Worm (Caenorhabditis elegans) whole organism, midembryonic: ENCODE results near the gene Y59H11AR.4.

ENCODE experiments used
- T22C8.4 ChIP-seq: fragments of 200-800 bp; sonication (Bioruptor generic); IDR thresholded peaks from 2 replicates; pipeline ENCODE4 v1.3.6; 2022; ENCODE audit warnings: missing genetic modification characterization, missing compliant biosample characterization
- cog-1 ChIP-seq: sonication (generic microtip); optimal IDR thresholded peaks from 2 replicates; lab custom pipeline; 2016; ENCODE audit warnings: missing genetic modification characterization, missing compliant biosample characterization
- flt-1 ChIP-seq: fragments of 200-800 bp; sonication (Bioruptor generic); IDR thresholded peaks from 2 replicates; pipeline ENCODE4 v1.3.6; 2022; ENCODE audit warnings: missing genetic modification characterization, missing compliant biosample characterization
- klf-2 ChIP-seq: fragments of 200-800 bp; sonication (Bioruptor generic); conservative IDR thresholded peaks from 2 replicates; pipeline ENCODE4 v1.3.6; 2022; ENCODE audit warnings: missing genetic modification reagents, missing genetic modification characterization, missing compliant biosample characterization
- med-1 ChIP-seq: sonication (generic microtip); optimal IDR thresholded peaks from 2 replicates; lab custom pipeline; 2017; ENCODE audit warnings: missing genetic modification characterization, mild to moderate bottlenecking, missing compliant biosample characterization, antibody characterized with exemption, missing genetic modification reagents; ENCODE audit not compliant: insufficient read depth
- ref-1 ChIP-seq: fragments of 200-800 bp; sonication (Bioruptor generic); conservative IDR thresholded peaks from 2 replicates; pipeline ENCODE4 v1.3.6; 2022; ENCODE audit warnings: missing genetic modification reagents, missing genetic modification characterization, missing compliant biosample characterization
- tab-1 ChIP-seq: fragments of 200-800 bp; sonication (Bioruptor generic); IDR thresholded peaks from 2 replicates; pipeline ENCODE4 v1.3.6; 2022; ENCODE audit warnings: missing genetic modification characterization, missing compliant biosample characterization
- ztf-23 ChIP-seq: fragments of 200-800 bp; sonication (Bioruptor generic); IDR thresholded peaks from 2 replicates; pipeline ENCODE4 v1.3.6; 2022; ENCODE audit warnings: missing genetic modification reagents, missing genetic modification characterization, missing compliant biosample characterization
- ztf-29 ChIP-seq: fragments of 200-800 bp; sonication (Bioruptor generic); IDR thresholded peaks from 2 replicates; pipeline ENCODE4 v1.3.6; 2022; ENCODE audit warnings: missing genetic modification reagents, missing genetic modification characterization, missing compliant biosample characterization

The Y59H11AR.4 gene

ce11 chrIV:8600712-8601330, at the start of gene Y59H11AR.4:
TSS of gene Y59H11AR.4 (minus strand) at chrIV:8600762.
- TF ChIP-seq ref-1 (GFP tag; lab: Robert Waterston, UW) (no peak), tab-1 (GFP tag; lab: Robert Waterston, UW) (no peak), T22C8.4 (GFP tag; lab: Robert Waterston, UW) (no peak), klf-2 (no peak), cog-1 (tag; lab: Kevin White, UChicago) (no peak), flt-1 (GFP tag; lab: Robert Waterston, UW) (no peak), ztf-29 (GFP tag; lab: Robert Waterston, UW) (no peak), med-1 (GFP tag; lab: Kevin White, UChicago) (no peak), ztf-23 (no peak)

- no peak for TF ChIP-seq T22C8.4 (GFP tag; lab: Robert Waterston, UW)
- no peak for TF ChIP-seq med-1 (GFP tag; lab: Kevin White, UChicago)
- no peak for TF ChIP-seq tab-1 (GFP tag; lab: Robert Waterston, UW)
- no peak for TF ChIP-seq flt-1 (GFP tag; lab: Robert Waterston, UW)
- TF ChIP-seq ztf-23 = no peak
- TF ChIP-seq cog-1 (tag; lab: Kevin White, UChicago) = no peak
- TF ChIP-seq ref-1 (GFP tag; lab: Robert Waterston, UW) = no peak
Observed at ce11 chrIV:8648502-8648901, 47.9 kb upstream of the Y59H11AR.4 start, which contains the start of gene cyp-33E1. TSS of gene cyp-33E1 (minus strand) at chrIV:8648602.

- TF ChIP-seq klf-2 (no peak), ztf-23 (no peak), tab-1 (GFP tag; lab: Robert Waterston, UW) (no peak), ref-1 (GFP tag; lab: Robert Waterston, UW) (no peak), T22C8.4 (GFP tag; lab: Robert Waterston, UW) (no peak), cog-1 (tag; lab: Kevin White, UChicago) (no peak), med-1 (GFP tag; lab: Kevin White, UChicago) (no peak), ztf-29 (GFP tag; lab: Robert Waterston, UW) (no peak), flt-1 (GFP tag; lab: Robert Waterston, UW) (no peak)
Observed at ce11 chrIV:8644432-8644831, 43.9 kb upstream of the Y59H11AR.4 start, which contains the start of gene C49C8.3. TSS of gene C49C8.3 (plus strand) at chrIV:8644732.

- TF ChIP-seq tab-1 (GFP tag; lab: Robert Waterston, UW) = no peak
- no peak for TF ChIP-seq cog-1 (tag; lab: Kevin White, UChicago)
- TF ChIP-seq flt-1 (GFP tag; lab: Robert Waterston, UW) = no peak
Observed at ce11 chrIV:8638761-8639160, 38.2 kb upstream of the Y59H11AR.4 start, which contains the start of gene F42A9.9. TSS of gene F42A9.9 (minus strand) at chrIV:8638861.

ce11 chrIV:8631033-8631432, 30.5 kb upstream of the Y59H11AR.4 start, which contains the start of gene dgk-4:
TSS of gene dgk-4 (plus strand) at chrIV:8631333.
- no peak for TF ChIP-seq tab-1 (GFP tag; lab: Robert Waterston, UW)
- TF ChIP-seq ztf-29 (GFP tag; lab: Robert Waterston, UW) = no peak
- no peak for TF ChIP-seq med-1 (GFP tag; lab: Kevin White, UChicago)
- TF ChIP-seq ref-1 (GFP tag; lab: Robert Waterston, UW) = no peak

DNA sequence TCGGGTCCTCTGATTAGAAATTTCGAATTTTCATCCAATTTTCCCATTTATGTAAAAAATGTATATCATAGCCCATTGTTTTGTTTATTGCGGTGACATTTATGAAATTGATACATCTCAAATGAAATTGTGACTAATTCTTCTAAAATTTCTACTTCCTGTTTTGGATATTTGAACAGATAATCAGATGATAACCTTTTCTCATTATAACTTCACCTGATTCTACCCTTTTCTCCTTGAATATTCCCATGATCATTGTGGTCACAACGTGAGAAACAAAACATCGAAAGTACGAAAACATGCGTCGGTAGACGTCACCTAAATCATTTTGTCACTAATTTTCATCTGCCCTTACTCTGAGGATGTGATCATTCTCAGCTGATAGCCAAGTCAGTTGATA, 29.7 kb upstream of the Y59H11AR.4 start:
- TF ChIP-seq tab-1 (GFP tag; lab: Robert Waterston, UW) = no peak
- TF ChIP-seq T22C8.4 (GFP tag; lab: Robert Waterston, UW) = no peak
- TF ChIP-seq flt-1 (GFP tag; lab: Robert Waterston, UW) = no peak
- no peak for TF ChIP-seq ref-1 (GFP tag; lab: Robert Waterston, UW)
- no peak for TF ChIP-seq ztf-23
- TF ChIP-seq cog-1 (tag; lab: Kevin White, UChicago) = no peak

DNA sequence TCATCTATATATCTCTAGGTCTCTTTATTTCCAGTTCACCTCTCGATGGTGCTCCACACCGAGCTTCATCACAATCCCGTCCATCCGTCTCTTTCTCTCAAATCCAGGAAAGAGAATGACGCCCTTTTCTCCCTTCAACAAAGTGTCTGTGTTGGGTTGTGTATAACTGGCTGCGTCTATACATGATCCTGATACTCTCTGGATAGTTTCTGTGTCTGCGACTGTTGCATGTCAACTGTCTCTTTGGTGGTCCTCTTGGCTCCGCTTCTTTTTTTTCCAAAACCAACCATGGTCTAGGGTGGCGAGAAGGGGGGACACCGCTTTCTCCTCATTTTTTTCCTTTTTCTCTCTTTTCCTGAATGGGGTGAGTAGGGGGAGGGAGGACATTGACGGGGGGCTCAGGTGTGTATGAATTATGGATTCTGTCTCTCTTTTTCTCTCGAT, 29.1 kb upstream of the Y59H11AR.4 start:
- TF ChIP-seq ztf-23 (0 out of 2 replicates have a peak, but pooled peaks have one; percentile 43), cog-1 (tag; lab: Kevin White, UChicago) (no peak), tab-1 (GFP tag; lab: Robert Waterston, UW) (no peak), ref-1 (GFP tag; lab: Robert Waterston, UW) (no peak), klf-2 (no peak), flt-1 (GFP tag; lab: Robert Waterston, UW) (0 out of 2 replicates have a peak, but pooled peaks have one; percentile 5)

- TF ChIP-seq klf-2 (no peak), med-1 (GFP tag; lab: Kevin White, UChicago) (no peak), ref-1 (GFP tag; lab: Robert Waterston, UW) (no peak), tab-1 (GFP tag; lab: Robert Waterston, UW) (no peak), cog-1 (tag; lab: Kevin White, UChicago) (no peak), ztf-29 (GFP tag; lab: Robert Waterston, UW) (no peak), T22C8.4 (GFP tag; lab: Robert Waterston, UW) (no peak), ztf-23 (no peak), flt-1 (GFP tag; lab: Robert Waterston, UW) (no peak)
Observed at ce11 chrIV:8628262-8628661, 27.7 kb upstream of the Y59H11AR.4 start.

- TF ChIP-seq klf-2 (no peak), cog-1 (tag; lab: Kevin White, UChicago) (no peak), ref-1 (GFP tag; lab: Robert Waterston, UW) (no peak), flt-1 (GFP tag; lab: Robert Waterston, UW) (no peak), ztf-29 (GFP tag; lab: Robert Waterston, UW) (no peak), tab-1 (GFP tag; lab: Robert Waterston, UW) (no peak), med-1 (GFP tag; lab: Kevin White, UChicago) (no peak), ztf-23 (no peak), T22C8.4 (GFP tag; lab: Robert Waterston, UW) (no peak)
Observed at ce11 chrIV:8627328-8627727, 26.8 kb upstream of the Y59H11AR.4 start, which contains the start of gene F42A9.11. TSS of gene F42A9.11 (plus strand) at chrIV:8627637.
